Worm (Caenorhabditis elegans): ENCODE measurements around the gene K08B12.1.

Gene K08B12.1

DNA sequence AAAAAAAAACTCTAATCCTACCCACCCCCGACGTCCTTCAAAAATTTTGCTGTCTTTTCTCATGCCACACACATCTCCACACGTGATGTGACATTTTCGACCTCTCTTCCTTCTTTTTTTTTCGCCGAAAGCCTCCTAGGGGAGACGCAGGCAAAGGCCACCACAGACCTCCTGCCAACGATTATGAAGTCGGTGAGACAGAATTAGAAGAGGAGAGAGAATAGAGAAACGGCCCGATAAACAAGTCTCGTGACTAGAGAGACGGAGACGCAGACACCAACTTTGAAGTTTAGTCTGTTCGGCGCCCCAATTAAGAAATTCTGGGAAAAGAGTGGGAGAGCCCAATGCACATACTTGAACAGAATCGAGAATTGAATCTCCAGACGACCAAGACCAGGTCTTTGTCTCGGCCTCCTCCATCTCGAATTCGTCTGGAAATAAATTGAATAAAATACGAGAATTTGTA, 34.6 kb upstream of the K08B12.1 start (continued):
- TF ChIP-seq nhr-120 (GFP tag; IDR thresholded peaks at IDR 0.05) (no peak), ztf-3 (GFP tag; optimal IDR thresholded peaks at IDR 0.05) (peak; percentile 72), ztf-26 (tag; optimal IDR thresholded peaks at IDR 0.05) (peak; percentile 72), Y53G8AR.9 (GFP tag; conservative IDR thresholded peaks at IDR 0.05) (peak; percentile 80), nhr-80 (tag; optimal IDR thresholded peaks at IDR 0.05) (peak; percentile 93), madf-6 (GFP tag; IDR thresholded peaks at IDR 0.05) (no peak), unc-62 (GFP tag; optimal IDR thresholded peaks at IDR 0.05) (peak; percentile 89), F22D6.2 (tag; optimal IDR thresholded peaks at IDR 0.05) (peak; percentile 81), F49E8.2 (tag; optimal IDR thresholded peaks at IDR 0.05; ENCODE audit: insufficient read depth) (no peak), madf-10 (tag; optimal IDR thresholded peaks at IDR 0.05) (peak; percentile 98), dox-1 (GFP tag; IDR thresholded peaks at IDR 0.05) (peak; percentile 89), D2030.7 (GFP tag; IDR thresholded peaks at IDR 0.05) (no peak), ama-1 (optimal IDR thresholded peaks at IDR 0.05) (peak; percentile 58), ama-1 (GFP tag; optimal IDR thresholded peaks at IDR 0.05) (peak; percentile 70 to 81), sea-2 (GFP tag; IDR thresholded peaks at IDR 0.05) (peak; percentile 81; the same call in 1 of the 2 replicates), ztf-25 (GFP tag; IDR thresholded peaks at IDR 0.05) (no peak), somi-1 (GFP tag; optimal IDR thresholded peaks at IDR 0.05) (peak; percentile 93), hlh-26 (GFP tag; conservative IDR thresholded peaks at IDR 0.05) (no peak), unc-130 (GFP tag; optimal IDR thresholded peaks at IDR 0.05) (no peak), nhr-179 (tag; optimal IDR thresholded peaks at IDR 0.05) (no peak), pha-4 (tag; optimal IDR thresholded peaks at IDR 0.05) (peak; percentile 97), aptf-2 (GFP tag; conservative IDR thresholded peaks at IDR 0.05) (no peak), F10E7.11 (tag; optimal IDR thresholded peaks at IDR 0.05) (no peak), ceh-100 (GFP tag; IDR thresholded peaks at IDR 0.05) (peak; percentile 52), ccch-3 (GFP tag; optimal IDR thresholded peaks at IDR 0.05) (no peak), lir-1 (GFP tag; conservative IDR thresholded peaks at IDR 0.05) (peak; percentile 72), B0261.1 (tag; optimal IDR thresholded peaks at IDR 0.05) (peak; percentile 3), lin-26 (GFP tag; IDR thresholded peaks at IDR 0.05) (peak; percentile 70), die-1 (tag; optimal IDR thresholded peaks at IDR 0.05) (no peak), lsy-27 (tag; optimal IDR thresholded peaks at IDR 0.05; ENCODE audit: borderline replicate concordance, insufficient read depth) (no peak), lin-35 (GFP tag; optimal IDR thresholded peaks at IDR 0.05) (peak in 1 of 3 experiments; percentile 88)

DNA sequence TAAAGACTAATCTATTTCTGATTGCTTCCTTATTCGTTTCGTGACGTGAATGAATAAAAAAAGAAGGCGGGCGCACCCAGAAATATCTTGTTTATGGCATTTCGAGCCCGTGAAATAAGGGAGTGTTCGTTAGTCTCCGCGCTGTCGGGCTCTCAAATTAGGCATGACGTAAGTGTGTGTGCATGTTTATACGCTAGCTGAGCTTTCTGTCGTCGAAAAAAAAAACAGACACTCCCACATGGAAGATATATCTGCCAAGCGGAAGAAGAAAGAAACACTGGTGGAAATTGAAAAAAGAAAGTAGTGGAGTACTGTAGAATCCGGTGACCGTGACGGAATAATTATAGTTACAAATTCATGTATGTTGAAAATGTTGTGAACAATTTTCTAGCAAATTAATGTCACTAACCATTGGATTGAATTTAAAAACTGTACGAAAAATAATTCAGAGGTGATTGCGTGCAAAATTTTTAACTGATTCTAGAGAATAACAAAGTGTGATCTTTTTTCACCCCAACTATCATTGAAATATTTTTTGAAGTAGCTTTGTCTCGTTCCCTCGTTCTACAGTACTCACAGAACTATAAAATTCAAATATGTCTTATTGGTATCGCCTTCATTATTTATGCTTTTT, 34.1 kb upstream of the K08B12.1 start:
- TF ChIP-seq ama-1 (optimal IDR thresholded peaks at IDR 0.05) (peak; percentile 64), ama-1 (GFP tag; optimal IDR thresholded peaks at IDR 0.05) (no peak), Y53G8AR.9 (GFP tag; conservative IDR thresholded peaks at IDR 0.05) (peak; percentile 52), F23B12.7 (tag; optimal IDR thresholded peaks at IDR 0.05; ENCODE audit: insufficient read depth) (peak; percentile 28), mxl-1 (tag; optimal IDR thresholded peaks at IDR 0.05) (no peak), lin-26 (GFP tag; IDR thresholded peaks at IDR 0.05) (0 out of 2 replicates have a peak, but pooled peaks have one; percentile 8), B0336.3 (GFP tag; IDR thresholded peaks at IDR 0.05) (no peak)

ce11 chrV:6225745-6226528, 33.2 kb upstream of the K08B12.1 start:
- no peak for TF ChIP-seq bed-2 (GFP tag; IDR thresholded peaks at IDR 0.05)
- no peak for TF ChIP-seq athp-1 (tag; optimal IDR thresholded peaks at IDR 0.05)
- TF ChIP-seq ztf-3 (GFP tag; optimal IDR thresholded peaks at IDR 0.05), result no peak
- no peak for TF ChIP-seq Y79H2A.3 (GFP tag; conservative IDR thresholded peaks at IDR 0.05)
- TF ChIP-seq mel-28 (tag; optimal IDR thresholded peaks at IDR 0.05; ENCODE audit: borderline replicate concordance), result no peak
- no peak for TF ChIP-seq madf-6 (GFP tag; IDR thresholded peaks at IDR 0.05)
- TF ChIP-seq sptf-2 (GFP tag; optimal IDR thresholded peaks at IDR 0.05), result no peak
- no peak for TF ChIP-seq ama-1 (optimal IDR thresholded peaks at IDR 0.05)
- no peak for TF ChIP-seq ama-1 (GFP tag; optimal IDR thresholded peaks at IDR 0.05)
- peak; percentile 4 for TF ChIP-seq gei-17 (GFP tag; optimal IDR thresholded peaks at IDR 0.05)
- TF ChIP-seq hsf-1 (GFP tag; IDR thresholded peaks at IDR 0.05), result no peak
- TF ChIP-seq Y95B8A.8 (GFP tag; IDR thresholded peaks at IDR 0.05), result no peak
- TF ChIP-seq T07F8.4 (tag; optimal IDR thresholded peaks at IDR 0.05), result no peak
- peak; percentile 36; the same call in 1 of the 2 replicates for TF ChIP-seq mcd-1 (GFP tag; IDR thresholded peaks at IDR 0.05)
